Fruit fly (Drosophila melanogaster): ENCODE measurements around the gene CG6769.

The CG6769 gene

dm6 chrX:17860711-17861110, at the start of gene CG6769, which contains the start of gene Arp8 (continued):
- TF ChIP-seq Ssrp (tag; optimal IDR thresholded peaks at IDR 0.05) (no peak), CG6813 (GFP tag; optimal IDR thresholded peaks at IDR 0.05) (no peak), wek (GFP tag; optimal IDR thresholded peaks at IDR 0.05) (no peak), Nf-YA (GFP tag; IDR thresholded peaks at IDR 0.05) (no peak), Hr78 (GFP tag; optimal IDR thresholded peaks at IDR 0.05) (no peak), Meics (GFP tag; optimal IDR thresholded peaks at IDR 0.05) (no peak), CG15514 (GFP tag; optimal IDR thresholded peaks at IDR 0.05) (no peak), Hr3 (GFP tag; optimal IDR thresholded peaks at IDR 0.05) (no peak), seq (GFP tag; IDR thresholded peaks at IDR 0.05) (no peak), dysf (GFP tag; IDR thresholded peaks at IDR 0.05) (no peak), CG13775 (GFP tag; optimal IDR thresholded peaks at IDR 0.05) (peak; percentile 36), CG10462 (GFP tag; optimal IDR thresholded peaks at IDR 0.05) (no peak), zfh1 (GFP tag; IDR thresholded peaks at IDR 0.05) (no peak), CG11247 (GFP tag; IDR thresholded peaks at IDR 0.05) (no peak), lbe (GFP tag; optimal IDR thresholded peaks at IDR 0.05) (no peak), Dbx (GFP tag; IDR thresholded peaks at IDR 0.05) (no peak), chm (GFP tag; IDR thresholded peaks at IDR 0.05) (no peak), ase (GFP tag; IDR thresholded peaks at IDR 0.05) (no peak), CG34376 (GFP tag; optimal IDR thresholded peaks at IDR 0.05) (no peak), CG3838 (GFP tag; optimal IDR thresholded peaks at IDR 0.05) (no peak), scrt (GFP tag; optimal IDR thresholded peaks at IDR 0.05) (no peak), ato (GFP tag; IDR thresholded peaks at IDR 0.05; ENCODE audit: partially characterized antibody) (no peak), pho (GFP tag; optimal IDR thresholded peaks at IDR 0.05) (no peak), CG8290 (GFP tag; optimal IDR thresholded peaks at IDR 0.05) (no peak), CG8290 (tag; optimal IDR thresholded peaks at IDR 0.05) (no peak), CG2678 (tag; optimal IDR thresholded peaks at IDR 0.05) (no peak), sim (GFP tag; IDR thresholded peaks at IDR 0.05) (no peak), CG1233 (GFP tag; optimal IDR thresholded peaks at IDR 0.05) (no peak), Asciz (GFP tag; optimal IDR thresholded peaks at IDR 0.05) (no peak), ash1 (GFP tag; optimal IDR thresholded peaks at IDR 0.05) (no peak), al (GFP tag; IDR thresholded peaks at IDR 0.05) (no peak), Awh (GFP tag; IDR thresholded peaks at IDR 0.05) (no peak), ewg (GFP tag; optimal IDR thresholded peaks at IDR 0.05) (no peak), CG4424 (GFP tag; optimal IDR thresholded peaks at IDR 0.05) (no peak), CG7357 (GFP tag; IDR thresholded peaks at IDR 0.05) (no peak), CG11093 (GFP tag; IDR thresholded peaks at IDR 0.05) (no peak), CTCF (GFP tag; optimal IDR thresholded peaks at IDR 0.05) (no peak), fru (optimal IDR thresholded peaks at IDR 0.05) (no peak), vvl (GFP tag; IDR thresholded peaks at IDR 0.05) (no peak), CG8281 (tag; optimal IDR thresholded peaks at IDR 0.05) (no peak), CG15269 (tag; optimal IDR thresholded peaks at IDR 0.05) (no peak), vnd (GFP tag; IDR thresholded peaks at IDR 0.05; ENCODE audit: partially characterized antibody) (no peak), org-1 (GFP tag; optimal IDR thresholded peaks at IDR 0.05) (no peak), HHEX (GFP tag; optimal IDR thresholded peaks at IDR 0.05) (no peak), CG7745 (tag; optimal IDR thresholded peaks at IDR 0.05) (no peak), peb (GFP tag; IDR thresholded peaks at IDR 0.05) (no peak), btn (GFP tag; optimal IDR thresholded peaks at IDR 0.05) (no peak), CG12391 (tag; optimal IDR thresholded peaks at IDR 0.05) (peak; percentile 55), so (GFP tag; IDR thresholded peaks at IDR 0.05) (no peak), Optix (GFP tag; IDR thresholded peaks at IDR 0.05) (no peak), CG5180 (GFP tag; optimal IDR thresholded peaks at IDR 0.05) (no peak), CG17328 (GFP tag; IDR thresholded peaks at IDR 0.05) (no peak), CG10543 (GFP tag; optimal IDR thresholded peaks at IDR 0.05) (no peak), shn (GFP tag; optimal IDR thresholded peaks at IDR 0.05) (no peak)

Data from whole organism, embryonic.